Worm (Caenorhabditis elegans): Measurements from ENCODE around the gene C47E8.1.

DNA sequence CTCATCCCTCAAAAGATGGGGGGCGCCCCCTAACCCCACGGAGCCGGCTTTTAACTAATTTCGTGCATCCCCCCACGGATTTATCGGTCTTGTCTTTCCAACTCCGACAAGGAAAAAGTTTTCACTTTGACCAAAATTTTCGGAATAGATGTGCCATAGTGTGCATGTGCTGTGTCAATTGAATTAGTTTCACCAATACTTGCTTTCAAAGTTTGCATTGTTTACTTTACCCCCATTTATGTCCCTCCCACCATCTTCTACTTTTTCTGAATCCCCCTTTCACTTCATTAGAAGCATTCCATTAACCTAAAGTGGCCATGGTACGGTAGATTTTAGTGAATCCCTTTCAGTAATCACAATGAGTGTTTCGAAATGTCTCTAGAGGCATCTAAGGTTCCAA, 48.1 kb upstream of the C47E8.1 start:
- TF ChIP-seq med-1 (GFP tag; optimal IDR thresholded peaks at IDR 0.05; ENCODE audit: insufficient read depth) (no peak), flt-1 (GFP tag; IDR thresholded peaks at IDR 0.05) (no peak), ztf-23 (GFP tag; IDR thresholded peaks at IDR 0.05) (no peak), T22C8.4 (GFP tag; IDR thresholded peaks at IDR 0.05) (no peak), tab-1 (GFP tag; IDR thresholded peaks at IDR 0.05) (no peak), klf-2 (GFP tag; conservative IDR thresholded peaks at IDR 0.05) (no peak), cog-1 (tag; optimal IDR thresholded peaks at IDR 0.05) (no peak), ref-1 (GFP tag; conservative IDR thresholded peaks at IDR 0.05) (no peak), ztf-29 (GFP tag; IDR thresholded peaks at IDR 0.05) (no peak)

Data from whole organism, midembryonic.